Fruit fly (Drosophila melanogaster) whole organism, wandering third instar larva: Measurements from ENCODE around the gene CG13694.

Source experiments
- Abd-B ChIP-seq: fragments of >200 bp; optimal IDR thresholded peaks from 2 replicates; lab custom pipeline; 2017; ENCODE audit warnings: missing biosample characterization, missing genetic modification characterization
- CG32264 ChIP-seq: fragments of 200-800 bp; sonication (Bioruptor generic); optimal IDR thresholded peaks from 2 replicates; lab custom pipeline; 2016; ENCODE audit warnings: missing biosample characterization, missing genetic modification characterization
- CG9705 ChIP-seq: fragments of 200-800 bp; sonication (Bioruptor generic); optimal IDR thresholded peaks from 2 replicates; lab custom pipeline; 2018; ENCODE audit warnings: missing biosample characterization, mild to moderate bottlenecking, missing genetic modification characterization
- CrebA ChIP-seq: fragments of 200-800 bp; sonication (Bioruptor generic); optimal IDR thresholded peaks from 2 replicates; lab custom pipeline; 2016; ENCODE audit warnings: missing biosample characterization, mild to moderate bottlenecking, missing genetic modification characterization, borderline replicate concordance
- Dfd ChIP-seq: fragments of >200 bp; optimal IDR thresholded peaks from 2 replicates; lab custom pipeline; 2017; ENCODE audit warnings: missing biosample characterization, missing genetic modification characterization
- Dif ChIP-seq: fragments of 200-275, 200-300 bp; sonication (Bioruptor generic); optimal IDR thresholded peaks from 2 replicates; lab custom pipeline; 2018; ENCODE audit warnings: missing biosample characterization, missing genetic modification characterization; ENCODE audit not compliant: partially characterized antibody
- GATAd ChIP-seq: sonication (Bioruptor generic); optimal IDR thresholded peaks from 2 replicates; lab custom pipeline; 2016; ENCODE audit warnings: missing biosample characterization, missing genetic modification characterization
- HLH106 ChIP-seq: fragments of 200-800 bp; optimal IDR thresholded peaks from 3 replicates; lab custom pipeline; 2019; ENCODE audit warnings: missing biosample characterization, mild to moderate bottlenecking, missing genetic modification characterization, moderate library complexity
- Hnf4 ChIP-seq: fragments of 200-800 bp; sonication (Bioruptor generic); optimal IDR thresholded peaks from 2 replicates; lab custom pipeline; 2016; ENCODE audit warnings: missing biosample characterization, mild to moderate bottlenecking, missing genetic modification characterization
- Hr78 ChIP-seq: fragments of >200 bp; optimal IDR thresholded peaks from 2 replicates; lab custom pipeline; 2017; ENCODE audit warnings: missing biosample characterization, missing genetic modification characterization
- Hr83 ChIP-seq: fragments of 200-300 bp; sonication (Bioruptor generic); optimal IDR thresholded peaks from 2 replicates; lab custom pipeline; 2016; ENCODE audit warnings: missing biosample characterization, mild to moderate bottlenecking, missing genetic modification characterization, moderate library complexity; ENCODE audit not compliant: poor library complexity, severe bottlenecking
- Jra ChIP-seq: sonication (Bioruptor generic); optimal IDR thresholded peaks from 2 replicates; lab custom pipeline; 2016; ENCODE audit warnings: missing biosample characterization, missing genetic modification characterization
- Mio ChIP-seq: sonication (Bioruptor generic); optimal IDR thresholded peaks from 2 replicates; lab custom pipeline; 2016; ENCODE audit warnings: missing biosample characterization, missing genetic modification characterization
- Myc ChIP-seq: fragments of >200 bp; optimal IDR thresholded peaks from 2 replicates; lab custom pipeline; 2017
- N ChIP-seq: fragments of >200 bp; optimal IDR thresholded peaks from 2 replicates; lab custom pipeline; 2018; ENCODE audit warnings: missing biosample characterization, missing external identifiers, missing genetic modification characterization
- Rel ChIP-seq, 2 experiments: fragments of 200-800 bp; sonication (Bioruptor generic) in 1 of 2; optimal IDR thresholded peaks; 2 replicates in 1 of 2; 3 replicates in 1 of 2; lab custom pipeline; 2016 to 2019; ENCODE audit warnings: mild to moderate bottlenecking in 2 of 2, missing biosample characterization in 2 of 2, missing genetic modification characterization in 2 of 2, moderate library complexity in 1 of 2
- br ChIP-seq: fragments of 200-800 bp; sonication (Bioruptor generic); optimal IDR thresholded peaks from 2 replicates; lab custom pipeline; 2016; ENCODE audit warnings: missing biosample characterization, missing genetic modification characterization
- brk ChIP-seq: fragments of 200-800 bp; sonication (Bioruptor generic); optimal IDR thresholded peaks from 2 replicates; lab custom pipeline; 2016; ENCODE audit warnings: missing biosample characterization, mild to moderate bottlenecking, missing genetic modification characterization
- dl ChIP-seq, 2 experiments: fragments of 175-275, 200-275 bp in 1 of 2; fragments of 200-275 bp in 1 of 2; sonication (Bioruptor generic); optimal IDR thresholded peaks; lab custom pipeline; 2018; ENCODE audit warnings: mild to moderate bottlenecking in 2 of 2, missing biosample characterization in 2 of 2, missing genetic modification characterization in 2 of 2, moderate library complexity in 2 of 2; ENCODE audit not compliant: partially characterized antibody in 2 of 2, insufficient read depth in 1 of 2
- dmrt93B ChIP-seq: fragments of 200-800 bp; sonication (Bioruptor generic); optimal IDR thresholded peaks from 2 replicates; lab custom pipeline; 2018; ENCODE audit warnings: missing biosample characterization, mild to moderate bottlenecking, missing genetic modification characterization
- dsf ChIP-seq: sonication (Bioruptor generic); optimal IDR thresholded peaks from 2 replicates; lab custom pipeline; 2016; ENCODE audit warnings: missing biosample characterization, missing genetic modification characterization, borderline replicate concordance
- ey ChIP-seq: fragments of 200-800 bp; sonication (Bioruptor generic); optimal IDR thresholded peaks from 2 replicates; lab custom pipeline; 2016; ENCODE audit warnings: missing biosample characterization, missing genetic modification characterization
- foxo ChIP-seq, 2 experiments: fragments of 200-800 bp; sonication (Bioruptor generic); optimal IDR thresholded peaks; 2 replicates in 1 of 2; 3 replicates in 1 of 2; lab custom pipeline; 2016 to 2017; ENCODE audit warnings: missing biosample characterization in 2 of 2, missing genetic modification characterization in 2 of 2
- fru ChIP-seq: fragments of 200-800 bp; sonication (Bioruptor generic); optimal IDR thresholded peaks from 3 replicates; lab custom pipeline; 2016; ENCODE audit warnings: missing biosample characterization, mild to moderate bottlenecking, missing genetic modification characterization
- h ChIP-seq: fragments of 200-800 bp; sonication (Bioruptor generic); optimal IDR thresholded peaks from 3 replicates; lab custom pipeline; 2016; ENCODE audit warnings: missing biosample characterization, mild to moderate bottlenecking, missing genetic modification characterization
- jim ChIP-seq: fragments of 175-275, 200-325 bp; sonication (Bioruptor generic); optimal IDR thresholded peaks from 2 replicates; lab custom pipeline; 2016; ENCODE audit warnings: missing biosample characterization, mild to moderate bottlenecking, missing genetic modification characterization
- lola ChIP-seq: fragments of >200 bp; optimal IDR thresholded peaks from 2 replicates; lab custom pipeline; 2017; ENCODE audit warnings: missing biosample characterization, missing genetic modification characterization
- pan ChIP-seq: fragments of >200 bp; optimal IDR thresholded peaks from 2 replicates; lab custom pipeline; 2017
- psq ChIP-seq: fragments of 200-800 bp; sonication (Bioruptor generic); optimal IDR thresholded peaks from 3 replicates; lab custom pipeline; 2017; ENCODE audit warnings: missing biosample characterization, mild to moderate bottlenecking, missing genetic modification characterization, moderate library complexity
- rgr ChIP-seq: fragments of 200-800 bp; sonication (Bioruptor generic); optimal IDR thresholded peaks from 3 replicates; lab custom pipeline; 2016; ENCODE audit warnings: missing biosample characterization, mild to moderate bottlenecking, missing genetic modification characterization
- sage ChIP-seq: fragments of 200-800 bp; sonication (Bioruptor generic); optimal IDR thresholded peaks from 2 replicates; lab custom pipeline; 2016; ENCODE audit warnings: missing biosample characterization, mild to moderate bottlenecking, missing genetic modification characterization
- sv ChIP-seq: fragments of 200-800 bp; sonication (Bioruptor generic); optimal IDR thresholded peaks from 3 replicates; lab custom pipeline; 2016; ENCODE audit warnings: missing biosample characterization, missing genetic modification characterization
- tai ChIP-seq: sonication (Bioruptor generic); optimal IDR thresholded peaks from 2 replicates; lab custom pipeline; 2016; ENCODE audit warnings: missing biosample characterization, missing genetic modification characterization
- usp ChIP-seq: fragments of >200 bp; optimal IDR thresholded peaks from 2 replicates; lab custom pipeline; 2017; ENCODE audit warnings: missing biosample characterization, missing genetic modification characterization
- woc ChIP-seq: sonication (Bioruptor generic); optimal IDR thresholded peaks from 2 replicates; lab custom pipeline; 2016; ENCODE audit warnings: missing biosample characterization, mild to moderate bottlenecking, missing genetic modification characterization

Gene CG13694

DNA sequence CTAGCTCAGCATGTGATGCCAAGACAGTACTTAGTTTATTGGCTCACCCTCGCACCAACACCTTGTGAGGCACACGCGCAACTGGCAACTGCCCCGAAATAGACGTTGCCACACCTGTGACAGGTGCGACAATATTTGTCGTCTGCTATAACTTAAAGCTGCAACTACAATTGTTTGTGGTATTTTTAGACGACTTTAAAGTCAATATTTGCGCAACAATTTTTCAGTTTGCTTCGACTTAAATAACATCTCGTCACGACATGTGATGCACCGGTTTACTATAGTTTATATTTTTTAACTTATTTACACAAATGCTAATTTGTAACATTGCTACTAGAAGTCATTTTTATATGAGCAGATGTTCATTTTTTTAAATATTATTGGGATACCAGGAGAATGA, 35.1 kb downstream of the CG13694 start (continued):
- peak; percentile 36 for TF ChIP-seq Rel (GFP tag; optimal IDR thresholded peaks at IDR 0.05; lab: Kevin White, UChicago)
- TF ChIP-seq Rel (tag; optimal IDR thresholded peaks at IDR 0.05; lab: Kevin White, UChicago): peak; percentile 20

DNA sequence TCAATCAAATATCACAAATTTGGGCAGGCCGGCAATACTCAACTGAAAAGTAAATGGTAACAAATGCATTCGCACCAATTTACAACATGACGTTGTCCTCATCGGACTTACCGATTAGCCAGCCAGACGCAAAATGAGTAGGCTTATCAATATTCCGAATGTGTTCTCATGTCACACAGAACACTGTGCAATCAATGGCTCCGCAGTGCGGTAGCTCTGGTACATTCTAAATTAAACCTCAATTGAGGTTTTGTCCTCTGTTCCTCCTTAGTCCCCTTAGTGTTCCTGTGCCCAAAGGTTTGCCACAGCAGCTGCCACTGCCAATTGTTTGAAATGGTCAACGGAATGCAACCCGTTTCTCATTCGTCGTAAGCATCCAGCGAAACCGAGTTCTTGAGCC, 37.5 kb downstream of the CG13694 start:
- TF ChIP-seq Dif (GFP tag; lab: Kevin White, UChicago): no peak
- TF ChIP-seq brk: no peak
- TF ChIP-seq CG32264: no peak
- TF ChIP-seq br: no peak
- TF ChIP-seq tai: no peak
- no peak for TF ChIP-seq psq
- TF ChIP-seq pan (lab: Kevin White, UChicago): no peak
- no peak for TF ChIP-seq Abd-B (GFP tag; lab: Kevin White, UChicago)
- TF ChIP-seq sage (GFP tag; lab: Kevin White, UChicago): no peak
- TF ChIP-seq fru (GFP tag; lab: Kevin White, UChicago): no peak
- no peak for TF ChIP-seq woc
- no peak for TF ChIP-seq HLH106 (tag; lab: Kevin White, UChicago)
- TF ChIP-seq lola (GFP tag; lab: Kevin White, UChicago): no peak

DNA sequence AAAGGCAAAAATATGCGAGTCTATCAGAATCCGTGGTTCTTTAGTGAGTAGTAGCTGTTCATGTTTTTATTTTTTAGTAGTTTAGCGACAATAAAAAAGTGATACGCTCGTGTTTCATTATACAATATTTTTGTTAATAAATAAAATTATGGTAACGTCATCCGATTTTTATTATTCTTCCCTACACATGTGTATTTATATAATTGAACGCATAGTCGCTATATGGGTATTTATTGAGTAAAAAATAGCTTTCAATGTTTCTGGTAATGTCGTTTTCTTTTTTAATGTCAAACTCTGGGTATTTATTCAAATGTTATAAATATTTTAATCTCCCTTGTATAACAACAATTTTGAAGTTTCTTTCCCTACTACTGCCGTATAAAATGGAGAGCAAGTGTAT, 40.2 kb downstream of the CG13694 start, which contains the start of gene CG11374:
Gene CG11374, plus strand, starts transcription at position 301 of the 400 bp plus-strand sequence.
- TF ChIP-seq Myc (lab: Kevin White, UChicago) (no peak), Dfd (GFP tag; lab: Kevin White, UChicago) (no peak), dl (GFP tag; optimal IDR thresholded peaks at IDR 0.05; lab: Kevin White, UChicago; ENCODE audit: insufficient read depth in 1 of 2, partially characterized antibody in 2 of 2) (no peak), pan (lab: Kevin White, UChicago) (no peak), sv (GFP tag; lab: Kevin White, UChicago) (no peak), h (GFP tag; lab: Kevin White, UChicago) (no peak), Abd-B (GFP tag; lab: Kevin White, UChicago) (no peak), Hr78 (GFP tag; lab: Kevin White, UChicago) (no peak), Dif (GFP tag; lab: Kevin White, UChicago) (no peak), dmrt93B (no peak), br (no peak), lola (GFP tag; lab: Kevin White, UChicago) (no peak), GATAd (GFP tag; lab: Kevin White, UChicago) (no peak), woc (no peak), CrebA (GFP tag; lab: Kevin White, UChicago) (no peak)

DNA sequence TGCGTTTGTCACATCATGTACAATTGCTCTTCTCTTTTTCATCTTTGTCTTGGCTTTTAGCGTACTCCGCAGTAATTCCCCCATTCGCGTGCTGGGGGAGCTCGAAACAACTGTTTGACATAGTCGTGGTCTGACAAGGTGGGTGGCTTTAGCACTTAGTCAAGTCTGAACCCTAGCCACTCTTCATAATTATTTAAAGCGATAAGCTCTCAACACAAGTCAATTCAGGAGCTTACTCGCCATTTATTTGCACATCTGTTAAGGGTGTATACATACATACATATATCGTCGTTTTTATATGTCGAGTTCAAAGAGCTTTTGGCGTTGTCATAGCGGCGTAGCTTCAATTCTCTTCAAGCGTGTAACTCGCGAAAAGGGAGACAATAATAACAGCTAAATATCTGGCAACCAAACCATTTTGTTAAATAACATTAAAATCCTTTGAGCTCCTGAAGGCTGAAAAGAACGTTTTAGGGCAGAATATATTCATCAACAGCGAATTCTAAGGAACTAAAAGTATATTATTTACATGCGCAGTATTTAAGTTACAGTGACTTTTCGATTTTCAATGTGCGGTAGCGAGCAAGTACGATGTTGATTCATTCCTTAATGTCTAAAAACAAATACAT, 42.4 kb downstream of the CG13694 start:
- peak; percentile 4 for TF ChIP-seq Hnf4
- TF ChIP-seq foxo (GFP tag; optimal IDR thresholded peaks at IDR 0.05; lab: Kevin White, UChicago): no peak
- no peak for TF ChIP-seq usp (GFP tag; lab: Kevin White, UChicago)
- TF ChIP-seq Rel (GFP tag; optimal IDR thresholded peaks at IDR 0.05; lab: Kevin White, UChicago): peak; percentile 55
- TF ChIP-seq Rel (tag; optimal IDR thresholded peaks at IDR 0.05; lab: Kevin White, UChicago): peak; percentile 81

DNA sequence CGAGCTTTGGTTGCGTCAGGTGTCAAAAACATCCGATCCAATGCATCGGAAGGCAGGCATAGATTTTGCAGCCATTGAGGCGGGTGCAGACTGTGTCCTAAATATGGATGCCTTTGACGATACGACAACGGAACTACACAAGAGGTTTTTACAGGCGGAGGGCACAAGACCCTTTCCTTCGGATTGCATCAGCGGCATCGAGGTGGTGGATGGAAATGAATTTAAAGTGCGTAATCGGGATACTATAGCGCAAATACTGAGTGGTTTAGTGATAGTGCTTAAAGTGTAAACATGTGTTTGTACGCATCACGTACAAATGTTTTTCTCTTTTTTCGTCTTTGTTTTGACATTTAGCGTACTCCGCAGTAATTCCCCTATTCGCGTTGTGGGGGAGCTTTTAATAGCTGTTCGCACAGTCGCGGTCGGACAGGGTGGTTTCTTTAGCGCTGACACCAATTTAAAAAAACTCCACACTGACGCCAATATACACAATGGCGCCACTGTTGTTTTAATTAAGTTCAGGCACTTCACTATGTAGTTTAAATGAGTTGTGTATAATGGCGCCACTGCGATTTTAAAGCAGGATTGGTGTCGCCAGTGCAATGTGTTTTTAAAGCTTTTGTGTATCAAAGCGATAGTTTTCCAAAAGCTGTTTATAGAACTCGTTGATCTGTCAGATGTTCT, 43.4 kb downstream of the CG13694 start:
- no peak for TF ChIP-seq woc
- TF ChIP-seq tai: peak; percentile 69
- TF ChIP-seq Myc (lab: Kevin White, UChicago): peak; percentile 80
- TF ChIP-seq Mio: no peak
- no peak for TF ChIP-seq dmrt93B
- no peak for TF ChIP-seq CG9705 (GFP tag; lab: Kevin White, UChicago)
- no peak for TF ChIP-seq lola (GFP tag; lab: Kevin White, UChicago)
- peak; percentile 64 for TF ChIP-seq Hnf4
- TF ChIP-seq sv (GFP tag; lab: Kevin White, UChicago): peak; percentile 45
- TF ChIP-seq jim (GFP tag; lab: Kevin White, UChicago): no peak
- no peak for TF ChIP-seq CG32264
- peak; percentile 5 for TF ChIP-seq HLH106 (tag; lab: Kevin White, UChicago)
- peak; percentile 79 for TF ChIP-seq fru (GFP tag; lab: Kevin White, UChicago)
- no peak for TF ChIP-seq sage (GFP tag; lab: Kevin White, UChicago)
- TF ChIP-seq pan (lab: Kevin White, UChicago): no peak
- TF ChIP-seq psq: peak; percentile 94
- TF ChIP-seq dl (GFP tag; optimal IDR thresholded peaks at IDR 0.05; lab: Kevin White, UChicago; ENCODE audit: insufficient read depth in 1 of 2, partially characterized antibody in 2 of 2): no peak
- TF ChIP-seq Hr83 (GFP tag; lab: Kevin White, UChicago): peak; percentile 76
- TF ChIP-seq rgr (GFP tag; lab: Kevin White, UChicago): peak; percentile 49
- TF ChIP-seq ey (GFP tag; lab: Kevin White, UChicago): peak; percentile 19
- peak; percentile 3 for TF ChIP-seq br
- TF ChIP-seq brk: peak; percentile 65
- TF ChIP-seq Rel (GFP tag; optimal IDR thresholded peaks at IDR 0.05; lab: Kevin White, UChicago): no peak
- TF ChIP-seq Rel (tag; optimal IDR thresholded peaks at IDR 0.05; lab: Kevin White, UChicago): peak; percentile 89
- TF ChIP-seq h (GFP tag; lab: Kevin White, UChicago): peak; percentile 32
- TF ChIP-seq CrebA (GFP tag; lab: Kevin White, UChicago): no peak
- no peak for TF ChIP-seq usp (GFP tag; lab: Kevin White, UChicago)
- no peak for TF ChIP-seq Jra (GFP tag; lab: Kevin White, UChicago)
- TF ChIP-seq Dfd (GFP tag; lab: Kevin White, UChicago): no peak
- TF ChIP-seq dsf (GFP tag; lab: Kevin White, UChicago): no peak
- TF ChIP-seq N: no peak
- no peak for TF ChIP-seq Abd-B (GFP tag; lab: Kevin White, UChicago)
- no peak for TF ChIP-seq GATAd (GFP tag; lab: Kevin White, UChicago)
- TF ChIP-seq Hr78 (GFP tag; lab: Kevin White, UChicago): no peak
